Worm (Caenorhabditis elegans): ENCODE data around the gene bigr-1.

The bigr-1 gene

ce11 chrII:11150976-11151375, 30.5 kb upstream of the bigr-1 start (continued):
- no peak for TF ChIP-seq ztf-25 (GFP tag; IDR thresholded peaks at IDR 0.05)
- TF ChIP-seq ztf-6 (GFP tag; IDR thresholded peaks at IDR 0.05), result no peak
- no peak for TF ChIP-seq rpc-1 (optimal IDR thresholded peaks at IDR 0.05)
- TF ChIP-seq rpc-1 (tag; optimal IDR thresholded peaks at IDR 0.05), result no peak
- no peak for TF ChIP-seq D2030.7 (GFP tag; IDR thresholded peaks at IDR 0.05)
- TF ChIP-seq ccch-3 (GFP tag; optimal IDR thresholded peaks at IDR 0.05), result no peak
- TF ChIP-seq lag-1 (GFP tag; IDR thresholded peaks at IDR 0.05), result no peak
- TF ChIP-seq zfh-2 (GFP tag; conservative IDR thresholded peaks at IDR 0.05), result no peak
- TF ChIP-seq egrh-3 (GFP tag; IDR thresholded peaks at IDR 0.05), result no peak
- TF ChIP-seq pbrm-1 (GFP tag; IDR thresholded peaks at IDR 0.05), result no peak
- no peak for TF ChIP-seq ceh-91 (GFP tag; IDR thresholded peaks at IDR 0.05)
- no peak for TF ChIP-seq hrde-1 (tag; optimal IDR thresholded peaks at IDR 0.05; ENCODE audit: borderline replicate concordance)
- no peak for TF ChIP-seq F49E8.2 (tag; optimal IDR thresholded peaks at IDR 0.05; ENCODE audit: insufficient read depth)
- TF ChIP-seq madf-3 (GFP tag; IDR thresholded peaks at IDR 0.05), result no peak
- no peak for TF ChIP-seq F57C9.4 (tag; optimal IDR thresholded peaks at IDR 0.05)
- TF ChIP-seq K11D2.4 (GFP tag; IDR thresholded peaks at IDR 0.05), result 0 out of 2 replicates have a peak, but pooled peaks have one; percentile 28
- no peak for TF ChIP-seq attf-6 (GFP tag; IDR thresholded peaks at IDR 0.05)
- TF ChIP-seq lin-54 (GFP tag; optimal IDR thresholded peaks at IDR 0.05), result no peak
- TF ChIP-seq F22D6.2 (tag; optimal IDR thresholded peaks at IDR 0.05), result no peak
- no peak for TF ChIP-seq cebp-1 (GFP tag; IDR thresholded peaks at IDR 0.05)
- peak; percentile 66 for TF ChIP-seq cebp-1 (tag; optimal IDR thresholded peaks at IDR 0.05)
- TF ChIP-seq T07F8.4 (tag; optimal IDR thresholded peaks at IDR 0.05), result no peak
- TF ChIP-seq bed-2 (GFP tag; IDR thresholded peaks at IDR 0.05), result no peak
- 0 out of 2 replicates have a peak, but pooled peaks have one; percentile 44 for TF ChIP-seq nfyb-1 (GFP tag; IDR thresholded peaks at IDR 0.05)
- no peak for TF ChIP-seq hmg-1.2 (GFP tag; IDR thresholded peaks at IDR 0.05)
- TF ChIP-seq hlh-26 (GFP tag; conservative IDR thresholded peaks at IDR 0.05), result no peak
- no peak for TF ChIP-seq ekl-4 (GFP tag; IDR thresholded peaks at IDR 0.05)
- TF ChIP-seq lsl-1 (GFP tag; optimal IDR thresholded peaks at IDR 0.05), result no peak
- no peak for TF ChIP-seq nfya-2 (GFP tag; IDR thresholded peaks at IDR 0.05)
- TF ChIP-seq F10E7.11 (tag; optimal IDR thresholded peaks at IDR 0.05), result no peak
- TF ChIP-seq ztf-3 (GFP tag; optimal IDR thresholded peaks at IDR 0.05), result no peak
- TF ChIP-seq snpc-3.4 (tag; optimal IDR thresholded peaks at IDR 0.05), result no peak
- no peak for TF ChIP-seq egl-18 (GFP tag; IDR thresholded peaks at IDR 0.05)
- TF ChIP-seq C17E4.6 (GFP tag; IDR thresholded peaks at IDR 0.05), result no peak
- no peak for TF ChIP-seq egl-44 (GFP tag; IDR thresholded peaks at IDR 0.05)
- TF ChIP-seq B0035.1 (tag; optimal IDR thresholded peaks at IDR 0.05), result no peak
- TF ChIP-seq efl-1 (GFP tag; optimal IDR thresholded peaks at IDR 0.05), result no peak
- TF ChIP-seq nhr-120 (GFP tag; IDR thresholded peaks at IDR 0.05), result no peak
- TF ChIP-seq sdz-38 (tag; optimal IDR thresholded peaks at IDR 0.05), result no peak
- no peak for TF ChIP-seq C06A6.2 (GFP tag; conservative IDR thresholded peaks at IDR 0.05)
- no peak for TF ChIP-seq xnd-1 (tag; optimal IDR thresholded peaks at IDR 0.05)
- no peak for TF ChIP-seq repo-1 (tag; optimal IDR thresholded peaks at IDR 0.05)
- no peak for TF ChIP-seq K12H6.12 (tag; optimal IDR thresholded peaks at IDR 0.05)
- TF ChIP-seq hmg-20 (GFP tag; IDR thresholded peaks at IDR 0.05), result no peak
- no peak for TF ChIP-seq hlh-12 (tag; optimal IDR thresholded peaks at IDR 0.05)
- no peak for TF ChIP-seq ama-1 (optimal IDR thresholded peaks at IDR 0.05)
- TF ChIP-seq ama-1 (GFP tag; optimal IDR thresholded peaks at IDR 0.05), result no peak
- no peak for TF ChIP-seq mcd-1 (GFP tag; IDR thresholded peaks at IDR 0.05)
- no peak for TF ChIP-seq F55B11.4 (tag; optimal IDR thresholded peaks at IDR 0.05; ENCODE audit: borderline replicate concordance, insufficient read depth)
- TF ChIP-seq athp-1 (tag; optimal IDR thresholded peaks at IDR 0.05), result no peak
- TF ChIP-seq Y79H2A.3 (GFP tag; conservative IDR thresholded peaks at IDR 0.05), result no peak

All from whole organism, young adult.